Worm (Caenorhabditis elegans) whole organism, L4/young adult: ENCODE data around the gene F08C6.5.

Source experiments
- W03F9.2 ChIP-seq: fragments of 150-350 bp; optimal IDR thresholded peaks from 2 replicates; lab custom pipeline; 2014; ENCODE audit warnings: missing biosample characterization, missing genetic modification characterization
- dao-5 ChIP-seq: sonication (generic microtip); optimal IDR thresholded peaks from 2 replicates; lab custom pipeline; 2016; ENCODE audit warnings: missing genotype, missing genetic modification characterization, moderate library complexity, missing compliant biosample characterization
- him-1 ChIP-seq: sonication (generic microtip); optimal IDR thresholded peaks from 2 replicates; lab custom pipeline; 2016; ENCODE audit warnings: missing genotype, missing genetic modification reagents, missing genetic modification characterization, missing compliant biosample characterization

Gene F08C6.5

DNA sequence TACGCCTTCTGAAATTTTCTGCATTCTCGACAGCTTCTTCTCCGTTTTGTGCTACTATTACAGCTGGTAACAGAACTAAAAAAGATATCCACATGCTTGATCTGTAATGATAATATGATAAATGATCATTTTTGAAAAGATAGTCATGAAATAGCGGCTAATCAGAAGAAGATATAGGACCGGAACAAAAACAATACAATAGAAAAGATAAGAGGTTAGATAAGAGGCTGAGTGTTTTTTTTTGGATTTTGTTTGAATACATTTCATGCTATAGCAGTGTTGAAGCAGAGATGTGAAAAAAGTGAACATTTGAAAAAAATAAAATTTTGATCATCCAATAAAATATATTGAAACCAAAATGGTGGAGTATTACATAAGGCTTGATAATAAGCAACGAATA, 4.9 kb upstream of the F08C6.5 start, which contains the start of gene F46C8.8:
Gene F46C8.8, minus strand, starts transcription at position 101 of the 400 bp plus-strand sequence.
- TF ChIP-seq him-1 (tag; lab: Kevin White, UChicago) (no peak), W03F9.2 (tag; lab: Kevin White, UChicago) (no peak), dao-5 (no peak)

DNA sequence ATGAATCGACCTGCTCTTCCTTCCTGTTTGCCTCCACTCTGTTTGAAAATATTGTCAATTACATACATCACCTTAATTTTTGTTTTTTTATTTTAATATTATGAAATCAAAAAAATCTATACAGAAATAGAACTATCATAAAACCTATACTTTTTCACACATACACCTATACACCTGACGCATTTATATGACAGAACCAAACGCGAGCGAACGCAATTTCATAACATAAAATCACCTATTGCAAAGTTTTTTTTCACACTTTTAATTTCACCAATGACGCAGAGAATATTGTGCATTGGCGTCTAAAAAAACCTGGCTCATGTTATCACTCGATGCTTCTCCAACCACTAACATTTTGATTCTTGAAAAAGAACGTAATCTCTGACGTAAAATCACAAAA, 2.8 kb downstream of the F08C6.5 start:
- TF ChIP-seq dao-5: no peak
- TF ChIP-seq him-1 (tag; lab: Kevin White, UChicago): no peak
- TF ChIP-seq W03F9.2 (tag; lab: Kevin White, UChicago): no peak

DNA sequence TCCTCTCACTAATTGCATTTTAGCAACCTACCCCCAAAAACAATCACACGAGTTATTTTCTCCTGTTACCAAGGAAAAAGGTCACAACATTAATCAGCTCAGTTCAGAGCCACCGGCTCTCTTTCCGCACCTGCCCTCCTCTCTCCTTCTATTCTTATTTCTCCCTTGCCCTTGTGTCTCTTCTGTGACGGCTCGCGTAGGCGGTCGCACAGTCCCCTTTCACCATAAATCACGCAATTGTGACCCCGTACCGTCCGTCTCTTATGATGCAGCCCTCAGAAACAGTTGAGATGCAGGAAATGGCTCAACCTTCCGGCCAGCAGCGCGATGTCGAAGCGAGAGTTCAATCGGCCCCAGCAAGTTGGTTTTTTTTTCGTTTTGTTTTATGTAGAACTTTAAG, 3.4 kb downstream of the F08C6.5 start, which contains the start of gene sto-1:
Gene sto-1, plus strand, starts transcription at position 200 of the 400 bp plus-strand sequence.
- TF ChIP-seq him-1 (tag; lab: Kevin White, UChicago): no peak
- no peak for TF ChIP-seq W03F9.2 (tag; lab: Kevin White, UChicago)
- no peak for TF ChIP-seq dao-5

DNA sequence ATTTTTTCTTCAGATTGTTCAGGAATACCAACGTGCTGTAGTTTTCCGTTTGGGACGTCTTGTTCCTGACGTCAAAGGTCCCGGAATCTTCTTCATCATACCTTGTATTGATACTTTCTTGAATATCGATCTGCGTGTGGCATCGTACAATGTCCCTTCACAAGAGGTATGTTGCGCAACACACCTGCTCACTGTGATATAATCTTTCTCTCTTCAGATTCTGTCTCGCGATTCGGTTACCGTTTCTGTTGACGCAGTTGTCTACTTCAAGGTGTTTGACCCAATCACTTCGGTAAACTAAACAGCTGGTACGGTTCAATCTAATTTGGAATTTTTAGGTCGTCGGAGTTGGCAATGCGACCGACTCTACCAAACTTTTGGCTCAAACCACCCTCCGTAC, 4.2 kb downstream of the F08C6.5 start:
- TF ChIP-seq W03F9.2 (tag; lab: Kevin White, UChicago) (no peak), him-1 (tag; lab: Kevin White, UChicago) (no peak), dao-5 (no peak)

DNA sequence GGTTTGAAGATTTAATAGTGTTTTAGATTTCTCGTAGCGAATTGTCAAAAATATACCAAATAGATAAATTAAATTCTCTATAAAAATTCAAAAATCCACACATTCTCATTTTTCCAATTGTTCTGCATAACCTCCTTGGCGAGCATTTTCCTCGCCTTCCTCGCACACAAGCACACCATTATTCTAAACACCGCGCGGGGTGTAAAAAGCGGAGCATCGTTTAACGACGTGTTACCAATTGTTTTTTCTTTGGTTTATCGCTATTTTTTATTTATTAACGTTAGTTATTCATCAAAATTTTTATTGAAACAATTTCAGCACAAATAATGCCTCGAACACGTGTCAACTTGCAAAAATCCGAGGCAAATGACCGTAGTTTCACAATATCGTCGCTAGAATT, 5.8 kb downstream of the F08C6.5 start, which contains the start of gene vps-52:
Gene vps-52, plus strand, starts transcription at position 319 of the 400 bp plus-strand sequence.
- TF ChIP-seq him-1 (tag; lab: Kevin White, UChicago) (no peak), W03F9.2 (tag; lab: Kevin White, UChicago) (no peak), dao-5 (no peak)

DNA sequence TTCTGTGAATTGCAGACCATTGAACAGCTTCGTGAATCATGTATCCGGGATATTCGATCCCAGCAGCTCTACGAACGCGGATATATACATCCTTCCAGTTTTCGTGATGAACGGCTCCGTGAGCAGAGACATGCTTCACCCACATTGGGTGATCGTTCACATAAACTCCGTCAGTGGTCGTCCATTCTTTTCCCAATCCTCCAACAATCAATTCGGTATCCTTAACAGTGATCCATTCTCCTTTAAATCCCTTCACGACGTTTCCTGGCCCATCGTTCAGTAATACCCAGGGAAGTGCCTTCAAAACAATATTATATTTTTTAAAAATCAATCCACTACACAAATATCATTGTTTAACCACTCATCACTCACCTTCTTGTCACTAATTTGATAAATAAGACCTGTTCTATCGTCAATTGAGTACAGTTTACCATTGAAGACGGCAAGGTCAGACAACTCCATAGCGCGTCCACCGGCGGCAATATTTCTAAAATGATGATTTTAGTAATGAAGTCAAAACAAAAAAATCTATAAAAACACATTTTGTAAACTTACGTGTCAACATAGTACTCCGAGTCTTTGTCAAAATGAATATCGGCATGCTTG, 9.6 kb downstream of the F08C6.5 start:
- TF ChIP-seq him-1 (tag; lab: Kevin White, UChicago): no peak

DNA sequence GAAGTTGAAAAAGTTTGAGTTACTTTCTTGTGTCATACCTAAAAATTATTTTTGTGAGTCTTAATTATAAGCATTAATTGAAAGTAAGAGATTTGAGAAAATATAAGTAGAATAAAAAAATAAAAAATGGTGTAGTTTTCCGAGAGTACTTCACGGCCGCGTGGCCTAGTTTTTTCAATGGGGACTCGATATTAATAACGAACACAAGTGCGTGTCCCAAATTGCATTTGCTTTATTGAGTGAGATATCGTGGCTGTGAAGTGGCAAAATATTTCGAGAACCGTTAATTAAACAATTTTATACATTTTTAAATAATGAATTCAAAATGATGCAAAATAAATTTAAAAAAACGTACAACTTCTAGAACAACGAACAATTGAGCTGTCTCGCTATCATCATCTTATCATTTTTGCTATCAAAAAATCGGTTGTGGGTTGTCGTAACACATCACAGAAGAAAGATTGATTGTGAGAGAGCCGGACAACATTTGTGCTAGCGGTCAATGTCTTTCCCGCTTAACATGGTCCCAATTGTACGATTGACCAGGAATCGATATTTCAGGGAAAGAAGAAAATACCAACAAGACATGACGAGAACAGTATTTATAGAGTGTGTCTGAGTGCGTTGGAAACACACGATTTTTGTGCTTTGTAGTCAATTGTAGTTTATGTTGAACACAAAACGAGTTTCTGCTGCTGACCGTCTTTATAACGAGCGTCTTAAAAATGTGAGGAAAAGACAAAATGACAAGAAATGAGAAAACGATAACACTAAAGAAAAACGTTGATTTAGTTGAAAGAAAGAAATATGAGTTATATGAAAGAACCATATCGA, 10.7 kb downstream of the F08C6.5 start, which contains the start of gene apy-1:
Gene apy-1, minus strand, starts transcription at position 38 of the 834 bp plus-strand sequence.
- TF ChIP-seq dao-5 (no peak), W03F9.2 (tag; lab: Kevin White, UChicago) (no peak), him-1 (tag; lab: Kevin White, UChicago) (no peak)

DNA sequence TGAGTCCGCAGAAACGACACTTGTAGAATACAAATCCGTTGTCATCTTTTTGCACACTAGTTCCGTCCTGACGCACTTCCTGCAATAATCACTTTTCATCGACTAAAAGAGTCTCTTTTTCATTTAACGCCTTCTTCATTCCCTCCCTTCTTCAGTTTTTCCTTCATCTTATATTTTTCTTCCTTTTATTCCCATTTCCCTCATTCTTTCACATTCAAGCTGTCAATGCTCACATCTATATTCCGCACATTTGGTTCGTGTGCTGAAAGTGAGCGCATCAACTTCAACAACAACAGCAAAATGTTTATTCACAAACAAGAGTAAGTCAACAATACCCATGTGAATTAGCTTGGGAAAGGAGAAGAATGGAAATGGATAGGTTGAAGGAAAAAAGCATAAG, 12.9 kb downstream of the F08C6.5 start, which contains the start of gene pcyt-1:
Gene pcyt-1, plus strand, starts transcription at position 301 of the 400 bp plus-strand sequence.
- no peak for TF ChIP-seq W03F9.2 (tag; lab: Kevin White, UChicago)
- no peak for TF ChIP-seq dao-5
- no peak for TF ChIP-seq him-1 (tag; lab: Kevin White, UChicago)

DNA sequence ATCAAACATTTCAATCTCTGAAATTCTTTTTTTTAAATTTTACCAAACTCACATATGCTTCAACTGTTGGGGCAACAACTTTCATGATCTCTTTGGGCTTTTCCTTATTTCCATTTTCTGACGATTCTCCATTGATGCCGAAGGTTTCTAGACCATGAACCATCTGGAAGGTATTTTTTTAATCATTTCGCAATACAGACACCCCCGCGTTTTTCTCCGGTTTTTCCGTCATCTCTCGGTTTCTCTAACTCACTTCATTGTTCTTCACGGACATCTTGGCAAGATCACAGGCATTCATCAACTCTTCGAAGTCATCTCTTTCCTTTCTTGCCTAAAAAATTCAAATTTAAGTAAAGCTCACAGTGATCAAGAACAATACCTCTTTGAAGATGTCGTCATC, 14.0 kb downstream of the F08C6.5 start:
- TF ChIP-seq him-1 (tag; lab: Kevin White, UChicago): no peak
- no peak for TF ChIP-seq dao-5
- TF ChIP-seq W03F9.2 (tag; lab: Kevin White, UChicago): no peak

DNA sequence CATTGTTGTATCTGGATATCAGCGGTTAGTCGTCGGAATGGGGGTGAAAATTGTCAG, 14.2 kb downstream of the F08C6.5 start, which contains the start of the genes unc-98 and F08C6.18:
Gene unc-98, minus strand, starts transcription at position 48 of the 57 bp plus-strand sequence.
Gene F08C6.18, minus strand, starts transcription at position 57 of the 57 bp plus-strand sequence.
- TF ChIP-seq him-1 (tag; lab: Kevin White, UChicago) (no peak), W03F9.2 (tag; lab: Kevin White, UChicago) (no peak), dao-5 (no peak)

DNA sequence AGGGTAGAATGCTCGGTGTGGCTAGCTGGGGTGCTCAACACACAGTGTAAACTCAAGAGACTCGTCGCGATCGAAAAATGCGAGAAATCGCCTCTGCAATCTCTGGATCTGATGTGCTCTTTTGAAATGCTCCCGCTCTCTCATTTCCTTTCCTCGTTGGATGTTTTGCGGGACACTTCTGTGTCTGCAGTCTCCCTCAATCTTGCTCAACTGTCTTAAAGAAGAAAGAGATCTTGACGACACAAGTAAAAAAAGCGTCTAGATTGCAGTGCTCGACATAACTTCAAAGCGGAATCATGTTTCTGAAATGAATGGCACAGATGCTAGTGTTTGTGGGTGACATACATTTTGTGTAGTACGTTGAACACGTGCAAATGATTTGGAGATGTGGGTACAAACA, 14.4 kb downstream of the F08C6.5 start:
- TF ChIP-seq dao-5 (no peak), him-1 (tag; lab: Kevin White, UChicago) (no peak), W03F9.2 (tag; lab: Kevin White, UChicago) (no peak)

DNA sequence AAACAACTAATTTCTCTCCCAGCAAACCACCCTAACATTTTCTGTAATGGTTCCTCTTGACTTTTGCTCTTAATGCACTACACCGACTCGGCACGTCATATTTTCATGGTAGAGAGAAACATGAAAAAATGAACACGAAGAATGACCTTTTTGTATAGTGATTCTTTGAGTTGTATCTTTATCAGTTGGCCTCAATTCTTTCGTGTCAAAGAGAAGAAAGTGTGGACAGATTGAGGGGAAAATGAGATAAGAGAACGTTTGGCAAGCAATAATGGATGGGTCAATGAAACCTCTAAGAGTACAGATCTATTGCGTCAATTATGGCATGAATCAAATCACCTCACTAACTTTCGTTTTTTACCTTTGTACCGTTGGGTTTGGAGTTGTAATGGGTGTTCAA, 16.7 kb downstream of the F08C6.5 start:
- TF ChIP-seq dao-5 (no peak), W03F9.2 (tag; lab: Kevin White, UChicago) (no peak), him-1 (tag; lab: Kevin White, UChicago) (no peak)

DNA sequence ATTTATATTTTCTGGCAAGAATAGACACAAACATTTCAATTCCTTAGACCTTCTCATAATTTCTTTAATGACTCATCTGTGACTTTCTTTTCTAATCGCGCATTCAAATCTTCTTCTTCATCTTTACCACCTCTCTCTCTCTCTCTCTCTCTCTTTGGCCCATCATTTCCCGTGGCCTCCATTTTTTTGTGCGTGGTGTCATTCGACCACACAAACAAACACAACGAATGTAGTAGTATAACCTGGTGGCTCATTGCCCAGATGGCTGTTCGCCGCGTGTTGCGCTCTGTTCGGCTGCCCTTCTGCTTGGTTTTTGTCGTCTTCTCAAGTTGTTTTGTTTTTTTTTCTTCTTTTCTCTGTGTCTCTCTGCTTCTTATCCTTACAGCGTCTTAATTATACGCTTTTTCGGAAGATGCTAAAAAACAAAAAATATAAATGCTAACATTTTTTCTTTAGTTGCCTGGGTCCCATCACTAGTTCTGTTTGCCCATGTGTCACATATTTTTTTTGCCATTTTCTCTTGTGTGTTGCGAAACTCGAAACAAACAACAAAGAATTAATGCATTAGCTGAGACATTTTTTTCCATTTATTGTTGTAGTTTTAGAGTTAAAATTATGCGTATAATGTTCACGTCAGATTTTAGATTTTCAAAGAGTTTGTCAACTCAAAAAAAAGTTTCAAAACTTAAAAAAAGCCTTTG, 18.4 kb downstream of the F08C6.5 start:
- no peak for TF ChIP-seq W03F9.2 (tag; lab: Kevin White, UChicago)
- TF ChIP-seq him-1 (tag; lab: Kevin White, UChicago): no peak
- no peak for TF ChIP-seq dao-5

DNA sequence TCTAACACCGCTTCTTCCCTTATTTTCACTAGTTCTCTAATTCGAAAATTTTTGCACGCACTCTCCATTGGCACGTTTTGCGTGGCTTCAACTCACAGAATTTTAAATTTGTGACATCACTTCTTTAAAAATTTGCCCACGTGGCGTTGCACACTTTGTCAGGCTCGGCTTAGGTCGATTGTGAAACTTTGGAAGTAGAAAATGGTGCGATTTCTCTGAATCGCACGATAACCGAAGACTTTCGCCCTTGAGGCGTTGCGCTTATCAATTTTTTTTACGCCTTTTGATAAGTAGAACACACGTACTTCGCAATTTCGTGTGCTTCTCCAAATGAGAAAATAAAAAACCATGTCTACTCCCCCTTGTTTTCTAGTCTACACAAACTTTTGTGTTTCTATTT, 19.1 kb downstream of the F08C6.5 start:
- TF ChIP-seq W03F9.2 (tag; lab: Kevin White, UChicago): no peak
- TF ChIP-seq him-1 (tag; lab: Kevin White, UChicago): no peak
- TF ChIP-seq dao-5: no peak
